Worm (Caenorhabditis elegans) whole organism, midembryonic: Measurements from ENCODE around the gene B0513.90.

Experiments
- med-1 ChIP-seq: sonication (generic microtip); optimal IDR thresholded peaks from 2 replicates; lab custom pipeline; 2017; ENCODE audit warnings: missing genetic modification characterization, mild to moderate bottlenecking, missing compliant biosample characterization, antibody characterized with exemption, missing genetic modification reagents; ENCODE audit not compliant: insufficient read depth
- ref-1 ChIP-seq: fragments of 200-800 bp; sonication (Bioruptor generic); conservative IDR thresholded peaks from 2 replicates; pipeline ENCODE4 v1.3.6; 2022; ENCODE audit warnings: missing genetic modification reagents, missing genetic modification characterization, missing compliant biosample characterization
- tab-1 ChIP-seq: fragments of 200-800 bp; sonication (Bioruptor generic); IDR thresholded peaks from 2 replicates; pipeline ENCODE4 v1.3.6; 2022; ENCODE audit warnings: missing genetic modification characterization, missing compliant biosample characterization
- ztf-23 ChIP-seq: fragments of 200-800 bp; sonication (Bioruptor generic); IDR thresholded peaks from 2 replicates; pipeline ENCODE4 v1.3.6; 2022; ENCODE audit warnings: missing genetic modification reagents, missing genetic modification characterization, missing compliant biosample characterization
- ztf-29 ChIP-seq: fragments of 200-800 bp; sonication (Bioruptor generic); IDR thresholded peaks from 2 replicates; pipeline ENCODE4 v1.3.6; 2022; ENCODE audit warnings: missing genetic modification reagents, missing genetic modification characterization, missing compliant biosample characterization

DNA sequence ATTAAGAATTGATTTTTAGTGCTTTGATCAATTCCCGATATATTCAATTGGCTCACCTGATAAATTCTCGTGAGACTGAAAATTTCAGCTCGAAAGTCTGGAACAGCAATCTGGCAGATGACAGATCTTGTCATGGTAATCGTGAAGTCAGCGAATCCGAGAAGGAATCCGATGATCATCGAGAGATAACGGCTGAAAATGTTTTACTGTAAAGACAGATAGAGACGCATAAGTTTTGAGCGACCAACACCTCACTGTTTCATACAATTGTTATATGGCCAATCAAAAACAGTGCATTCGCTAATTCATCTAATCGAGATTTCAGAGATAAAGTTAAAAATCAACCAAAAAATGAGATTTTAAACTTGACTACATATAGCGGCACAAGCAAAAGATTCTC lies 39.5 kb downstream of the B0513.90 start:
- TF ChIP-seq ref-1 (GFP tag; lab: Robert Waterston, UW) (no peak), med-1 (GFP tag; lab: Kevin White, UChicago) (no peak), ztf-23 (GFP tag; lab: Robert Waterston, UW) (no peak), tab-1 (GFP tag; lab: Robert Waterston, UW) (no peak), ztf-29 (no peak)
